Fruit fly (Drosophila melanogaster): Measurements from ENCODE around the gene CG8997.

CG8997 gene

dm6 chr2L:13813604-13814178, 31.4 kb downstream of the CG8997 start, which contains the start of gene Sos (continued):
- TF ChIP-seq CG15011 (GFP tag; optimal IDR thresholded peaks at IDR 0.05) (no peak), B-H2 (GFP tag; optimal IDR thresholded peaks at IDR 0.05) (no peak), tap (tag; optimal IDR thresholded peaks at IDR 0.05) (no peak), ranshi (GFP tag; IDR thresholded peaks at IDR 0.05) (no peak), Dip3 (GFP tag; optimal IDR thresholded peaks at IDR 0.05) (no peak), NC2α (GFP tag; optimal IDR thresholded peaks at IDR 0.05) (no peak), CG33213 (GFP tag; optimal IDR thresholded peaks at IDR 0.05) (no peak), Sin3A (optimal IDR thresholded peaks at IDR 0.05) (no peak), ash1 (GFP tag; optimal IDR thresholded peaks at IDR 0.05) (no peak), D (optimal IDR thresholded peaks at IDR 0.05) (no peak), D (GFP tag; optimal IDR thresholded peaks at IDR 0.05) (no peak), CG7357 (GFP tag; IDR thresholded peaks at IDR 0.05) (no peak), CG12155 (GFP tag; optimal IDR thresholded peaks at IDR 0.05) (peak; percentile 37), CG43689 (GFP tag; IDR thresholded peaks at IDR 0.05) (no peak), CG11696 (GFP tag; IDR thresholded peaks at IDR 0.05) (no peak), ham (GFP tag; IDR thresholded peaks at IDR 0.05) (no peak), CG7928 (GFP tag; optimal IDR thresholded peaks at IDR 0.05) (peak; percentile 89), yki (optimal IDR thresholded peaks at IDR 0.05) (no peak), trem (tag; optimal IDR thresholded peaks at IDR 0.05) (peak; percentile 73), jigr1 (GFP tag; IDR thresholded peaks at IDR 0.05) (no peak), lilli (GFP tag; optimal IDR thresholded peaks at IDR 0.05) (no peak), otp (GFP tag; IDR thresholded peaks at IDR 0.05) (no peak), Aef1 (GFP tag; IDR thresholded peaks at IDR 0.05) (no peak), CG34422 (GFP tag; IDR thresholded peaks at IDR 0.05) (no peak), CG9727 (GFP tag; optimal IDR thresholded peaks at IDR 0.05) (no peak), zen (tag; optimal IDR thresholded peaks at IDR 0.05) (no peak), CG15269 (tag; optimal IDR thresholded peaks at IDR 0.05) (no peak), CG34224 (GFP tag; IDR thresholded peaks at IDR 0.05; ENCODE audit: partially characterized antibody) (0 out of 3 replicates have a peak, but pooled peaks have one; percentile 30), CG12219 (GFP tag; optimal IDR thresholded peaks at IDR 0.05) (no peak), CG6791 (GFP tag; IDR thresholded peaks at IDR 0.05; ENCODE audit: partially characterized antibody) (no peak), CG10462 (GFP tag; optimal IDR thresholded peaks at IDR 0.05) (no peak), CG15696 (tag; optimal IDR thresholded peaks at IDR 0.05) (no peak), E2f1 (GFP tag; IDR thresholded peaks at IDR 0.05) (no peak), lmd (GFP tag; IDR thresholded peaks at IDR 0.05) (no peak), MTF-1 (GFP tag; optimal IDR thresholded peaks at IDR 0.05; ENCODE audit: borderline replicate concordance) (no peak), CG2889 (GFP tag; IDR thresholded peaks at IDR 0.05) (no peak), ato (GFP tag; IDR thresholded peaks at IDR 0.05; ENCODE audit: partially characterized antibody) (no peak), Xrp1 (GFP tag; IDR thresholded peaks at IDR 0.05) (no peak), CG6689 (GFP tag; IDR thresholded peaks at IDR 0.05) (no peak), CG10565 (GFP tag; optimal IDR thresholded peaks at IDR 0.05) (no peak), ssp (GFP tag; IDR thresholded peaks at IDR 0.05) (no peak), az2 (GFP tag; optimal IDR thresholded peaks at IDR 0.05) (no peak), Myb (GFP tag; optimal IDR thresholded peaks at IDR 0.05) (peak; percentile 95), Opbp (GFP tag; IDR thresholded peaks at IDR 0.05; ENCODE audit: partially characterized antibody) (no peak), CG13123 (GFP tag; optimal IDR thresholded peaks at IDR 0.05) (no peak), org-1 (GFP tag; optimal IDR thresholded peaks at IDR 0.05) (no peak), CG13894 (tag; optimal IDR thresholded peaks at IDR 0.05) (no peak), CG17912 (GFP tag; optimal IDR thresholded peaks at IDR 0.05) (peak; percentile 53), kah (GFP tag; optimal IDR thresholded peaks at IDR 0.05) (no peak), CG12391 (tag; optimal IDR thresholded peaks at IDR 0.05) (no peak), CG9609 (GFP tag; optimal IDR thresholded peaks at IDR 0.05) (no peak), CG1832 (GFP tag; optimal IDR thresholded peaks at IDR 0.05) (no peak), btn (GFP tag; optimal IDR thresholded peaks at IDR 0.05) (no peak)
